Fruit fly (Drosophila melanogaster) S2 (cell line): Measurements from ENCODE around the gene CG13360.

Experiments
- CG8478 ChIP-seq: fragments of >200 bp; optimal IDR thresholded peaks from 2 replicates; lab custom pipeline; 2018
- CTCF ChIP-seq, 2 experiments: fragments of >200 bp; optimal IDR thresholded peaks; 2 replicates each; lab custom pipeline; 2018

DNA sequence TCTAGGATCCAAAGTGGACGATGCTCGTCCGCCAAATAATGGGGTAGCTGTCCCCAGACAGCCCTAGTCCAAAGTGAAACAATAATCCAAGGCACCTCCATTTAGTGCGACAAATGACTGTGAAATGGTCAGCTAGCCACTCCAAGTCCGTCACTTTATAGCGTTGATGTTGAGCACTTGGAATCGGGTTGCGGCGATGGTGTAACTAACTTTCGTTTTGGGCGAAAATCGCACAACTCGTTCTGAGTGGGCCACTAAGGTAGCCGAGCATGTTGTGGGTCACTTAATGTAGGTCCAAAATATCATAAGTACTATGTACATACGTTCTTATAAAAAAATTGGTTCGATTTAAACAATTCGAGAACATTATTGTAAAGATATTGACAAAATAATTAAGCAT lies 36.3 kb downstream of the CG13360 start, which contains the start of gene CG13361:
- no peak for TF ChIP-seq CG8478
- TF ChIP-seq CTCF (optimal IDR thresholded peaks at IDR 0.05; lab: Kevin White, UChicago), result no peak
